Worm (Caenorhabditis elegans): ENCODE data around the gene nlp-55.

Gene nlp-55

DNA sequence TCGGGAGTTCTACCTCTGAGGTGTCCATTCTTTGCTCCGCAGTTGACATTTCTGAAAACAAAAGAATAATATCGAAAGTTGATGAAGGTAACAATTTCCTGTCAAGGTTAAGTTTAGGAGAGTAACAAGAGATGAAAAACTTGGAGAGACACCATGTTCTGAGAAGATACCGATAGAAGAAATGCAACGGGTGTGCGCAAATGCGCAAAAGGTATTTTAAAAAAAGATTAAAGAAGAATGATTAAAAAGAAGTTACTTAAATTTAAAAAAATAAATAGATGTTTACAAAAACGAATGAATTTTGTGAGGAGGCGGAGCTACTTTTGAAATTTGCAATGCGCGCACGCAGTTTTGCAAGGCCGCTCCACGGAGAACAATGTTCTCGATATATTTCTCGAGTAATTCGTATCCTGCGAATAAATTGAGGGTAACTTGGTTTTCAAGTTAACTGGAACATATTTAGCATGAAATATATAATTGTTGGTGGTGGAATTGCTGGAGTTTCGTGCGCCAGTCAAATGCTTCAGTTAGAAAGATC, 29.9 kb upstream of the nlp-55 start, which contains the start of the genes ran-3 and C26D10.3 (continued):
- TF ChIP-seq aptf-2 (GFP tag; conservative IDR thresholded peaks at IDR 0.05) = no peak
- no peak for TF ChIP-seq nhr-120 (GFP tag; IDR thresholded peaks at IDR 0.05)
- TF ChIP-seq madf-6 (GFP tag; IDR thresholded peaks at IDR 0.05) = peak; percentile 47
- TF ChIP-seq pha-4 (tag; optimal IDR thresholded peaks at IDR 0.05) = no peak
- TF ChIP-seq ceh-79 (tag; optimal IDR thresholded peaks at IDR 0.05) = no peak
- no peak for TF ChIP-seq ceh-91 (GFP tag; IDR thresholded peaks at IDR 0.05)
- TF ChIP-seq madf-3 (GFP tag; IDR thresholded peaks at IDR 0.05) = 0 out of 2 replicates have a peak, but pooled peaks have one; percentile 10
- TF ChIP-seq F33H1.4 (GFP tag; IDR thresholded peaks at IDR 0.05) = peak; percentile 19; the same call in 1 of the 2 replicates
- TF ChIP-seq snpc-3.4 (tag; optimal IDR thresholded peaks at IDR 0.05) = no peak

DNA sequence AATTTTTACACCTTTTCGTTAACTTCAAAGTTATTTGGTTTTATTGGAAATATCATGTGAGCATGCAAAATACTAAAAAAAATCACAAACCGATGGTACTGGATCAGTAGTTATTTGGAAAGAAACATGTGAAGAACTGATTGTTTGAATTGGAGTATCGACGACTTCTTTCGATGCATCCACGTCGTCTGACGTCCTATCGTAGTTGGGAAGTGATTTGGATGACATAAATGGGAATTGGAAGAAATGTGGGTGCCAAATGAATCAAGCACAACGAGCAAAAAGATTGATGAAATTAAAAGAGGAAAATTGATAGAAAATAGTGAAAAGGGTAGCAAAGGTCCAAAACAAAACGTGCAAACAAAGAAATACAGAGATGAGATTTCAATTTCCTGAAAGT, 26.0 kb upstream of the nlp-55 start, which contains the start of gene shw-1:
Gene shw-1, minus strand, starts transcription at position 228 of the 400 bp plus-strand sequence.
- TF ChIP-seq ceh-27 (GFP tag; optimal IDR thresholded peaks at IDR 0.05) (no peak), somi-1 (GFP tag; optimal IDR thresholded peaks at IDR 0.05) (no peak), unc-130 (GFP tag; optimal IDR thresholded peaks at IDR 0.05) (no peak), akir-1 (GFP tag; optimal IDR thresholded peaks at IDR 0.05) (no peak), F49E8.2 (tag; optimal IDR thresholded peaks at IDR 0.05; ENCODE audit: insufficient read depth) (no peak), ztf-25 (GFP tag; IDR thresholded peaks at IDR 0.05) (no peak), ztf-18 (tag; optimal IDR thresholded peaks at IDR 0.05) (no peak), ccch-3 (GFP tag; optimal IDR thresholded peaks at IDR 0.05) (no peak)

DNA sequence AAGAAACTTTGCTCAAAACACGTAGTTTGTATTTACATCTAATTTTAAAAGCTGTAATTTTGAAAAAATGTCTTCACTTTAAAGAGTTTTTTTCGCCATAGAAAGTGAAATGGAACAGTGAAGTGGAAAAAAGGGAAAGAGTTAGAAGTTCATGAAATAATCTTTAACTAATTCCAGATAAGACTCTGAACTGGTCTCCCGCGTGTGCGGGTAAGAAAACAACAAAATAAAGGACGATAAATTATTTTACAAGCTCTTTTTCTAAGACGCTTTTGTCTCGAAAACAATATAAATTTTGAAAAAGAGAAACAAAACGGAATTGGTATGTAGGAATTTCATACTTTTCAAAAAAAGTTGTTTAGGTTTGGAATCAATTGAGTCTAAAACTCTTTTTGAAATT, 21.5 kb upstream of the nlp-55 start:
- TF ChIP-seq F49E8.2 (tag; optimal IDR thresholded peaks at IDR 0.05; ENCODE audit: insufficient read depth) (no peak), rec-8 (tag; optimal IDR thresholded peaks at IDR 0.05) (no peak), egl-44 (GFP tag; IDR thresholded peaks at IDR 0.05) (no peak), D2030.7 (GFP tag; IDR thresholded peaks at IDR 0.05) (no peak), Y53F4B.3 (GFP tag; IDR thresholded peaks at IDR 0.05) (no peak), tbx-9 (tag; optimal IDR thresholded peaks at IDR 0.05; ENCODE audit: borderline replicate concordance) (no peak), dpff-1 (tag; optimal IDR thresholded peaks at IDR 0.05) (no peak), T26A5.8 (tag; optimal IDR thresholded peaks at IDR 0.05) (no peak)

DNA sequence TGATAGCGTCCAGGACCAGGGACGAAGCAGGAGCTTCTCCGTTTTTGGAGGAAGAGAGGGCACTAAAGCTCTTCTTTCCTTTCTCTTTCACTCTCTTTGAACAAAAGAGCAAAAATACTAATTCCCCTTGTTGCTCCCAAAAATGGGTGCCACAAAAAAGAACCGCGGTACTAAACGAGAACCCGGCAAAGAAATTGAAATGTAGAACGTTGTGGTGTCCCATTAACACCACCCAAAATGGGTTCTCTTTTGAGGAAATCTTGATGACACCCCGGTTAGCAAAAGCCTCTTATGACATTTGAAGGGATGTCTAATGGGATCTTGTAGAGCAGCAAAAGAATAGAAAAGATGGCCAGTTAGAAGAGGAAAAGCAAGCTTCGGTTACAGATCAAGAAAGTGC, 19.6 kb upstream of the nlp-55 start:
- TF ChIP-seq bed-2 (GFP tag; IDR thresholded peaks at IDR 0.05) (no peak), F10E7.11 (tag; optimal IDR thresholded peaks at IDR 0.05) (no peak), somi-1 (GFP tag; optimal IDR thresholded peaks at IDR 0.05) (no peak), cebp-1 (GFP tag; IDR thresholded peaks at IDR 0.05) (no peak), cebp-1 (tag; optimal IDR thresholded peaks at IDR 0.05) (no peak), rpc-1 (optimal IDR thresholded peaks at IDR 0.05) (no peak), rpc-1 (tag; optimal IDR thresholded peaks at IDR 0.05) (no peak), pha-4 (tag; optimal IDR thresholded peaks at IDR 0.05) (no peak), D2030.7 (GFP tag; IDR thresholded peaks at IDR 0.05) (no peak), C17E4.6 (GFP tag; IDR thresholded peaks at IDR 0.05) (no peak), nfya-1 (tag; optimal IDR thresholded peaks at IDR 0.05; ENCODE audit: borderline replicate concordance, insufficient read depth) (no peak), lsl-1 (GFP tag; optimal IDR thresholded peaks at IDR 0.05) (no peak), let-526 (GFP tag; IDR thresholded peaks at IDR 0.05) (no peak), nhr-179 (tag; optimal IDR thresholded peaks at IDR 0.05) (no peak), ztf-3 (GFP tag; optimal IDR thresholded peaks at IDR 0.05) (no peak), lin-40 (tag; optimal IDR thresholded peaks at IDR 0.05) (no peak), Y79H2A.3 (GFP tag; conservative IDR thresholded peaks at IDR 0.05) (no peak), hlh-26 (GFP tag; conservative IDR thresholded peaks at IDR 0.05) (no peak), sea-2 (GFP tag; IDR thresholded peaks at IDR 0.05) (no peak)

Data from whole organism, young adult.